Fruit fly (Drosophila melanogaster) whole organism, prepupa: ENCODE data around the gene CG32040.

ENCODE experiments used
- Blimp-1 ChIP-seq: fragments of 200-800 bp; sonication (Bioruptor generic); optimal IDR thresholded peaks from 3 replicates; lab custom pipeline; 2017; ENCODE audit warnings: missing biosample characterization, missing genetic modification characterization, mild to moderate bottlenecking, moderate library complexity, missing genetic modification reagents
- CG10631 ChIP-seq: fragments of 200-800 bp; sonication (Bioruptor generic); optimal IDR thresholded peaks from 2 replicates; lab custom pipeline; 2016; ENCODE audit warnings: missing biosample characterization, missing genetic modification characterization
- CG10669 ChIP-seq: fragments of 200-800 bp; sonication (Bioruptor generic); optimal IDR thresholded peaks from 3 replicates; lab custom pipeline; 2018; ENCODE audit warnings: missing biosample characterization, mild to moderate bottlenecking, missing genetic modification characterization, moderate library complexity
- CG11294 ChIP-seq: fragments of 200-800 bp; sonication (Bioruptor generic); IDR thresholded peaks from 2 replicates; pipeline ENCODE4 v1.3.6; 2022; ENCODE audit warnings: missing biosample characterization, missing genetic modification characterization
- CG11762 ChIP-seq: fragments of 200-800 bp; sonication (Bioruptor generic); optimal IDR thresholded peaks from 3 replicates; lab custom pipeline; 2016; ENCODE audit warnings: missing biosample characterization, missing genetic modification characterization; ENCODE audit not compliant: insufficient read depth
- CG11902 ChIP-seq: fragments of 200-800 bp; sonication (Bioruptor generic); optimal IDR thresholded peaks from 3 replicates; lab custom pipeline; 2016; ENCODE audit warnings: missing biosample characterization, missing genetic modification characterization
- CG15336 ChIP-seq: fragments of 200-800 bp; sonication (Bioruptor generic); IDR thresholded peaks from 2 replicates; pipeline ENCODE4 v1.3.6; 2022; ENCODE audit warnings: missing biosample characterization, missing genetic modification characterization
- CG16779 ChIP-seq: fragments of 200-800 bp; sonication (Bioruptor generic); optimal IDR thresholded peaks from 3 replicates; lab custom pipeline; 2017; ENCODE audit warnings: missing biosample characterization, mild to moderate bottlenecking, missing genetic modification characterization
- CG3032 ChIP-seq: fragments of 200-800 bp; optimal IDR thresholded peaks from 2 replicates; lab custom pipeline; 2019; ENCODE audit warnings: missing biosample characterization, mild to moderate bottlenecking, missing genetic modification characterization, moderate library complexity
- CG31627 ChIP-seq: fragments of 200-800 bp; sonication (Bioruptor generic); optimal IDR thresholded peaks from 3 replicates; lab custom pipeline; 2016; ENCODE audit warnings: missing biosample characterization, missing genetic modification characterization
- CG34406 ChIP-seq: fragments of 200-800 bp; sonication (Bioruptor generic); optimal IDR thresholded peaks from 3 replicates; lab custom pipeline; 2016; ENCODE audit warnings: missing biosample characterization, missing genetic modification characterization
- CG3919 ChIP-seq: fragments of 200-800 bp; sonication (Bioruptor generic); optimal IDR thresholded peaks from 3 replicates; lab custom pipeline; 2016; ENCODE audit warnings: missing biosample characterization, missing genetic modification characterization
- CG4318 ChIP-seq: fragments of 200-800 bp; sonication (Bioruptor generic); optimal IDR thresholded peaks from 3 replicates; lab custom pipeline; 2017; ENCODE audit warnings: missing biosample characterization, mild to moderate bottlenecking, missing genetic modification characterization
- CG6163 ChIP-seq: fragments of 200-800 bp; sonication (Bioruptor generic); IDR thresholded peaks from 3 replicates; pipeline ENCODE4 v1.3.6; 2022; ENCODE audit warnings: missing biosample characterization, missing genetic modification characterization
- CG6276 ChIP-seq: fragments of 200-800 bp; sonication (Bioruptor generic); optimal IDR thresholded peaks from 2 replicates; lab custom pipeline; 2017; ENCODE audit warnings: missing biosample characterization, mild to moderate bottlenecking, missing genetic modification characterization
- CG6792 ChIP-seq: fragments of 200-800 bp; sonication (Bioruptor generic); optimal IDR thresholded peaks from 3 replicates; lab custom pipeline; 2016; ENCODE audit warnings: missing biosample characterization, missing genetic modification characterization
- CG6808 ChIP-seq: fragments of 200-800 bp; sonication (Bioruptor generic); optimal IDR thresholded peaks from 3 replicates; lab custom pipeline; 2017; ENCODE audit warnings: missing biosample characterization, missing genetic modification characterization, mild to moderate bottlenecking, moderate library complexity, missing genetic modification reagents
- CG6854 ChIP-seq: fragments of 200-800 bp; sonication (Bioruptor generic); optimal IDR thresholded peaks from 2 replicates; lab custom pipeline; 2017; ENCODE audit warnings: missing biosample characterization, mild to moderate bottlenecking, missing genetic modification characterization
- CG8119 ChIP-seq: fragments of 200-800 bp; sonication (Bioruptor generic); IDR thresholded peaks from 3 replicates; pipeline ENCODE4 v1.3.6; 2022; ENCODE audit warnings: missing biosample characterization, missing genetic modification characterization
- CG8319 ChIP-seq: fragments of 200-800 bp; sonication (Bioruptor generic); optimal IDR thresholded peaks from 3 replicates; lab custom pipeline; 2016; ENCODE audit warnings: missing biosample characterization, missing genetic modification characterization
- CG9139 ChIP-seq: fragments of 200-800 bp; sonication (Bioruptor generic); optimal IDR thresholded peaks from 3 replicates; lab custom pipeline; 2017; ENCODE audit warnings: missing biosample characterization, mild to moderate bottlenecking, missing genetic modification characterization
- Eip78C ChIP-seq: fragments of 200-800 bp; sonication (Bioruptor generic); peaks from one replicate; lab custom pipeline; 2016; ENCODE audit warnings: missing biosample characterization, missing genetic modification characterization
- Eip93F ChIP-seq: fragments of 200-800 bp; sonication (Bioruptor generic); optimal IDR thresholded peaks from 2 replicates; lab custom pipeline; 2016; ENCODE audit warnings: missing biosample characterization, mild to moderate bottlenecking, missing genetic modification characterization
- Ets96B ChIP-seq: fragments of 200-800 bp; optimal IDR thresholded peaks from 2 replicates; lab custom pipeline; 2019; ENCODE audit warnings: missing biosample characterization, mild to moderate bottlenecking, missing genetic modification characterization, moderate library complexity
- Gug ChIP-seq: fragments of 200-800 bp; sonication (Bioruptor generic); IDR thresholded peaks from 2 replicates; pipeline ENCODE4 v1.3.6; 2022; ENCODE audit warnings: missing biosample characterization, missing genetic modification characterization
- Hr38 ChIP-seq: sonication (Bioruptor generic); optimal IDR thresholded peaks from 2 replicates; lab custom pipeline; 2016; ENCODE audit warnings: missing biosample characterization, missing genetic modification characterization
- Hr4 ChIP-seq: fragments of 200-800 bp; sonication (Bioruptor generic); optimal IDR thresholded peaks from 3 replicates; lab custom pipeline; 2016; ENCODE audit warnings: missing biosample characterization, missing genetic modification characterization
- Lpt ChIP-seq: fragments of 200-800 bp; sonication (Bioruptor generic); optimal IDR thresholded peaks from 3 replicates; lab custom pipeline; 2016; ENCODE audit warnings: missing biosample characterization, missing genetic modification characterization
- OdsH ChIP-seq: fragments of 200-800 bp; sonication (Bioruptor generic); optimal IDR thresholded peaks from 3 replicates; lab custom pipeline; 2016; ENCODE audit warnings: missing biosample characterization, missing genetic modification characterization
- Smox ChIP-seq: fragments of 200-800 bp; sonication (Bioruptor generic); optimal IDR thresholded peaks from 3 replicates; lab custom pipeline; 2016; ENCODE audit warnings: missing biosample characterization, missing genetic modification characterization
- Sox102F ChIP-seq: fragments of 200-800 bp; sonication (Bioruptor generic); optimal IDR thresholded peaks from 2 replicates; lab custom pipeline; 2016; ENCODE audit warnings: missing biosample characterization, mild to moderate bottlenecking, missing genetic modification characterization
- Sox15 ChIP-seq: fragments of 200-800 bp; sonication (Bioruptor generic); optimal IDR thresholded peaks from 3 replicates; lab custom pipeline; 2016; ENCODE audit warnings: missing biosample characterization, missing genetic modification characterization
- acj6 ChIP-seq: fragments of 200-800 bp; sonication (Bioruptor generic); optimal IDR thresholded peaks from 3 replicates; lab custom pipeline; 2016; ENCODE audit warnings: missing biosample characterization, missing genetic modification characterization
- cyc ChIP-seq: fragments of 200-800 bp; sonication (Bioruptor generic); optimal IDR thresholded peaks from 3 replicates; lab custom pipeline; 2016; ENCODE audit warnings: missing biosample characterization, missing genetic modification characterization
- eg ChIP-seq: fragments of 200-800 bp; sonication (Bioruptor generic); IDR thresholded peaks from 3 replicates; pipeline ENCODE4 v1.3.6; 2022; ENCODE audit warnings: missing biosample characterization, missing genetic modification characterization
- esn ChIP-seq: fragments of 200-800 bp; sonication (Bioruptor generic); optimal IDR thresholded peaks from 2 replicates; lab custom pipeline; 2016; ENCODE audit warnings: missing biosample characterization, mild to moderate bottlenecking, missing genetic modification characterization, moderate library complexity
- fd59A ChIP-seq: fragments of 200-800 bp; sonication (Bioruptor generic); optimal IDR thresholded peaks from 2 replicates; lab custom pipeline; 2017; ENCODE audit warnings: missing biosample characterization, mild to moderate bottlenecking, missing genetic modification characterization, missing genetic modification reagents
- lz ChIP-seq: fragments of 200-800 bp; sonication (Bioruptor generic); optimal IDR thresholded peaks from 3 replicates; lab custom pipeline; 2016; ENCODE audit warnings: missing biosample characterization, missing genetic modification characterization
- net ChIP-seq: fragments of 200-800 bp; sonication (Bioruptor generic); optimal IDR thresholded peaks from 3 replicates; lab custom pipeline; 2016; ENCODE audit warnings: missing biosample characterization, missing genetic modification characterization
- pdm3 ChIP-seq: fragments of 200-800 bp; sonication (Bioruptor generic); optimal IDR thresholded peaks from 3 replicates; lab custom pipeline; 2016; ENCODE audit warnings: missing biosample characterization, missing genetic modification characterization
- salr ChIP-seq, 2 experiments: fragments of 200-800 bp; sonication (Bioruptor generic); optimal IDR thresholded peaks; 3 replicates each; lab custom pipeline; 2016 to 2018; ENCODE audit warnings: missing biosample characterization in 2 of 2, missing genetic modification characterization in 2 of 2, mild to moderate bottlenecking in 1 of 2
- ss ChIP-seq, 2 experiments: fragments of 200-800 bp; sonication (Bioruptor generic); optimal IDR thresholded peaks; 2 replicates in 1 of 2; 3 replicates in 1 of 2; lab custom pipeline; 2017 to 2018; ENCODE audit warnings: mild to moderate bottlenecking in 2 of 2, missing biosample characterization in 2 of 2, missing genetic modification characterization in 2 of 2, moderate library complexity in 1 of 2
- svp ChIP-seq: fragments of 200-800 bp; sonication (Bioruptor generic); peaks from one replicate; lab custom pipeline; 2016; ENCODE audit warnings: missing biosample characterization, missing genetic modification characterization
- topi ChIP-seq: fragments of 200-800 bp; sonication (Bioruptor generic); optimal IDR thresholded peaks from 3 replicates; lab custom pipeline; 2016; ENCODE audit warnings: missing biosample characterization, missing genetic modification characterization

The CG32040 gene

DNA sequence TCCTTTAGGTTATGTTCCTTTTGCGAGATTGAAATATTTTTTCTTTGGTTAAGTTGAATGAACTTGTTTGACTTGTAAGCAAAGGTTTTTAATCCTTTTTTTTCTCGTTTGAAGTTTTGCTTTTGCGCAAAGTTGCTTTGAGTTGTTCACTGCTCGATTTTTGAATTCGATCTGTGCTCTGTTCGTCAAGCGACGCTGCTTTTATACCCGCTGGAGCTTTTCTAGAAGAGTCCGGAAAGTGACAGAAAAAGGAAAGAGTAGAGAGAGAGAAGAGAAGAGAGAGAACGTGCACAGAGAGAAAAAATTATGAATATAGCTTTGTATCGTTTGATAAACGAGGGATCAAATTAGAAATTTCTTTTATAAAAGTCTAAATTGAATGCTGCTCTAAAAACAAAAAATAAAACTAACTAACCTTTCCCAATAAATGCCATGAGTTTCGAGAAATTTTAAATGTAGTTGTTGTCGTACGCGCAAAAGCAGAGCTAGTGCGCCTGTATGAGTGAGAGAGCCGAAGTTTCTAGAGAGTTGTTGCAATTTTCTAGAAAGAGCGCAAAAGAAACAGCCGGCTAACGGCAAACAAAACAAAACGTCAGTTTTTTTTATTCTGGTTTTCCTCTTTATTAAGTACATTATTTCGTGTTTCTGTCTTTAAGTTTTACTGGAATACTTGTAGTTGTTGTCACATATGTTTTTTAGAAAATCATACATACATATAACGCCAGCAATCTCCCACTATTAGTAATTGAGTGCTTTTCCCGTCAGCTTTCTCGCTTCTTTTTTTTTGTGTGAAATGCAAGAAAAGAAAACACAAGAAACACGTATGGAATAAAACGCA, 23.6 kb downstream of the CG32040 start, which contains the start of gene Hsp26 (continued):
- TF ChIP-seq CG3032 (tag; lab: Kevin White, UChicago) (peak; percentile 75), CG31627 (GFP tag; lab: Kevin White, UChicago) (peak; percentile 90), Smox (GFP tag; lab: Kevin White, UChicago) (peak; percentile 94), net (GFP tag; lab: Kevin White, UChicago) (peak; percentile 96), pdm3 (GFP tag; lab: Kevin White, UChicago) (peak; percentile 95), OdsH (GFP tag; lab: Kevin White, UChicago) (peak; percentile 96), CG8319 (GFP tag; lab: Kevin White, UChicago) (peak; percentile 78), acj6 (GFP tag; lab: Kevin White, UChicago) (peak; percentile 95), topi (peak; percentile 94), Hr38 (GFP tag; lab: Kevin White, UChicago) (no peak), CG6276 (peak; percentile 83), CG11762 (peak; percentile 83), Hr4 (GFP tag; lab: Kevin White, UChicago) (peak; percentile 96), Eip93F (GFP tag; lab: Kevin White, UChicago) (peak; percentile 70), CG8119 (GFP tag; lab: Robert Waterston, UW) (peak; percentile 94), Eip78C (peak; percentile 98), lz (GFP tag; lab: Kevin White, UChicago) (peak; percentile 94)
- TF ChIP-seq, all 60 proteins: peak for 59

DNA sequence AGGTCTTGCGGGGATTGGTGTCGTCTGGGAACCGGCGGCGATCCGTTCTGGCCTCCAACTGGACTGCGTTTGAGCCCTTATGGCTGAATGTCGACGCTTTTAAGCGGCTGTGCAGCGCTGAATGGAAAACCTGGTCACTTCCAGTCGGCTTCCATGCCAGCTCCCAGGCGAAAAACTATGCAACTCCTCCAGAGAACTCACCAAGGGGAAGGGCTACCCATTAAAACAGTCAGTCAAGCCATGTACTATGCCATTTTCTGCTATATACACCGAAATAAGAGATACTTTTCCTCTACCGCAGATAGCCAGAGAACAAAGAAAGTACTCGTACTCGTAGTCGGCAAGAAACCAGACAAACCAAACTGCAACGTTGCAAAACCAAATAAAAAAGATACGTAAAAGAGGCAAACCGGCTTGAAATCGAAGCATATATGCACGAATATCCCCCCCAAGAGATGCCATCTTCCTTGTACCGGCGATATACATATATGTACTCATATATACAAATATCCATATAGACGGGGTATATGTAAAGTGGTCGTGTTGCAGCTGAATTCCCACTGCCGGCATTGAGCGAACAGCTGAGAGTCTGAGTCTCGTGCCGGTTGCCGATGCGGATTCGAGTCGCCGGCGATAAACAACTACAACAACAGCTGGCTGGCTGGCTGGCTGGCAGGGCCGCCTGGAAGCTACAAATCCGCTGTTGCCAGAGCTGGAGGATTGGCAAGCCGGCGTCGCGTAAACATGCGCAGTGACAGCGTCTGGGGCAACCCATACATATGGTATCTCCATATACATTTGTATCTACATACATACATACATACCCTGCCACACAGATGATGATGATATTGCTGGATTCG, 25.9 kb downstream of the CG32040 start, which contains the start of gene Hsp67Ba:
TSS of gene Hsp67Ba (minus strand) at position 51 of the 860 bp plus-strand sequence.
- TF ChIP-seq Hr4 (GFP tag; lab: Kevin White, UChicago) (no peak), CG16779 (tag; lab: Kevin White, UChicago) (no peak), Lpt (GFP tag; lab: Kevin White, UChicago) (no peak), CG6808 (peak; percentile 51), pdm3 (GFP tag; lab: Kevin White, UChicago) (no peak), CG8319 (GFP tag; lab: Kevin White, UChicago) (no peak), CG8119 (GFP tag; lab: Robert Waterston, UW) (0 out of 3 replicates have a peak, but pooled peaks have one; percentile 18), net (GFP tag; lab: Kevin White, UChicago) (no peak), Sox15 (GFP tag; lab: Kevin White, UChicago) (no peak), CG34406 (GFP tag; lab: Kevin White, UChicago) (no peak), cyc (GFP tag; lab: Kevin White, UChicago) (no peak), esn (GFP tag; lab: Kevin White, UChicago) (no peak), Hr38 (GFP tag; lab: Kevin White, UChicago) (no peak), CG10631 (GFP tag; lab: Kevin White, UChicago) (no peak), CG15336 (GFP tag; lab: Robert Waterston, UW) (0 out of 2 replicates have a peak, but pooled peaks have one; percentile 7), Blimp-1 (no peak), fd59A (GFP tag; lab: Kevin White, UChicago) (no peak), CG6854 (GFP tag; lab: Kevin White, UChicago) (peak; percentile 21), CG6163 (GFP tag; lab: Robert Waterston, UW) (no peak; the same call in 2 of the 3 replicates), salr (GFP tag; optimal IDR thresholded peaks at IDR 0.05; lab: Kevin White, UChicago) (no peak), CG6276 (no peak), Ets96B (no peak), CG11902 (GFP tag; lab: Kevin White, UChicago) (no peak), CG4318 (GFP tag; lab: Kevin White, UChicago) (no peak), Eip78C (peak; percentile 76), ss (GFP tag; optimal IDR thresholded peaks at IDR 0.05; lab: Kevin White, UChicago) (peak; percentile 5 to 47), eg (GFP tag; lab: Robert Waterston, UW) (0 out of 3 replicates have a peak, but pooled peaks have one; percentile 25), OdsH (GFP tag; lab: Kevin White, UChicago) (no peak), Gug (GFP tag; lab: Robert Waterston, UW) (no peak), svp (peak; percentile 34), Smox (GFP tag; lab: Kevin White, UChicago) (no peak), CG10669 (no peak), CG31627 (GFP tag; lab: Kevin White, UChicago) (no peak), CG6792 (GFP tag; lab: Kevin White, UChicago) (no peak), CG11294 (GFP tag; lab: Robert Waterston, UW) (no peak), CG9139 (peak; percentile 23), Sox102F (GFP tag; lab: Kevin White, UChicago) (no peak), CG3919 (no peak)
